Fruit fly (Drosophila melanogaster): ENCODE measurements around the gene CG7573.

Gene CG7573

DNA sequence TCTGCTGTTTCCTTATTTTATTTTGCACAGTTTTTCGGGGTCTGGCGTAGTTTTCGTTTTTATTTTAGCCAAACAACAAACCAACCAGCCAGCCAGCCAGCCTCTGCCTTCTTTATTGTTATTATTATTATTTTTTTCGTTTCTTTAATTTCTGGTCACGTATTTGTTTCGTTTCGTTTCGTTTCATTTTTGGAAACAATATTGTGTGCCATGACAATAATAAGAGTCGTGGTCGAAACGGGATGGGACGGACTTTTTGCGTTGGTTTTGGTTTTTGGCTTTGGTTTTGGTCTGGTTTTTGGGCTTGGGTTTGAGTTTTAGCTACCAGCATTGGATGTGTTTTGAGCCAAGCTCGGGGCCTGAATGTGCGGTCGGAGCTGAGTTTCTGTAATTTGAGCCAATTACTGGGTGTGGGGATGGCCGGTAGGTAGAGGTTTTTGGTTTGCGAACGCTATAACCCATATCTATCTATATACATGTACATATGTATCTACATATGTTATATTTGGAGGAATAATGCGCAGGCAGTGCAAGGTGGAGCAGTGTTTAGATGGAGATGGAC is 30.9 kb upstream of the CG7573 start (continued):
- no peak for TF ChIP-seq gsb-n (tag; optimal IDR thresholded peaks at IDR 0.05)
- TF ChIP-seq CG10543 (GFP tag; optimal IDR thresholded peaks at IDR 0.05), result peak; percentile 43
- no peak for TF ChIP-seq otp (GFP tag; IDR thresholded peaks at IDR 0.05)
- TF ChIP-seq ewg (GFP tag; optimal IDR thresholded peaks at IDR 0.05), result no peak
- TF ChIP-seq cas (GFP tag; IDR thresholded peaks at IDR 0.05), result no peak
- 0 out of 2 replicates have a peak, but pooled peaks have one; percentile 20 for TF ChIP-seq wdn (GFP tag; IDR thresholded peaks at IDR 0.05)
- peak; percentile 33 for TF ChIP-seq lab (GFP tag; optimal IDR thresholded peaks at IDR 0.05)
- TF ChIP-seq NC2β (GFP tag; optimal IDR thresholded peaks at IDR 0.05), result no peak
- no peak for TF ChIP-seq CG10654 (GFP tag; optimal IDR thresholded peaks at IDR 0.05)
- no peak for TF ChIP-seq CG2116 (GFP tag; optimal IDR thresholded peaks at IDR 0.05)
- no peak for TF ChIP-seq tgo (GFP tag; IDR thresholded peaks at IDR 0.05)
- TF ChIP-seq pan (optimal IDR thresholded peaks at IDR 0.05), result no peak
- TF ChIP-seq pan (GFP tag; optimal IDR thresholded peaks at IDR 0.05 in 1 of 2, IDR thresholded peaks at IDR 0.05 in 1 of 2), result peak in 1 of 2 experiments; percentile 12
- TF ChIP-seq dmrt99B (tag; optimal IDR thresholded peaks at IDR 0.05), result no peak
- TF ChIP-seq CG7928 (GFP tag; optimal IDR thresholded peaks at IDR 0.05), result peak; percentile 3
- no peak for TF ChIP-seq yki (optimal IDR thresholded peaks at IDR 0.05)
- no peak for TF ChIP-seq ssp (GFP tag; IDR thresholded peaks at IDR 0.05)
- 0 out of 4 replicates have a peak, but pooled peaks have one; percentile 27 for TF ChIP-seq chinmo (GFP tag; IDR thresholded peaks at IDR 0.05; ENCODE audit: partially characterized antibody)
- TF ChIP-seq grau (tag; optimal IDR thresholded peaks at IDR 0.05), result no peak
- TF ChIP-seq Meics (GFP tag; optimal IDR thresholded peaks at IDR 0.05), result peak; percentile 2
- no peak for TF ChIP-seq Ptx1 (GFP tag; IDR thresholded peaks at IDR 0.05)
- peak; percentile 62 for TF ChIP-seq CG13894 (tag; optimal IDR thresholded peaks at IDR 0.05)
- peak; percentile 3 for TF ChIP-seq sug (tag; optimal IDR thresholded peaks at IDR 0.05)
- TF ChIP-seq Stat92E (GFP tag; optimal IDR thresholded peaks at IDR 0.05), result no peak
- no peak for TF ChIP-seq seq (GFP tag; IDR thresholded peaks at IDR 0.05)
- TF ChIP-seq NfI (GFP tag; optimal IDR thresholded peaks at IDR 0.05), result no peak
- 0 out of 3 replicates have a peak, but pooled peaks have one; percentile 12 for TF ChIP-seq z (GFP tag; IDR thresholded peaks at IDR 0.05)
- no peak for TF ChIP-seq CG7556 (GFP tag; optimal IDR thresholded peaks at IDR 0.05)
- no peak for TF ChIP-seq CG11247 (GFP tag; IDR thresholded peaks at IDR 0.05)
- TF ChIP-seq Sox100B (GFP tag; optimal IDR thresholded peaks at IDR 0.05), result no peak
- peak; percentile 36; the same call in 1 of the 2 replicates for TF ChIP-seq CG32532 (GFP tag; IDR thresholded peaks at IDR 0.05)
- TF ChIP-seq croc (GFP tag; conservative IDR thresholded peaks at IDR 0.05), result no peak
- TF ChIP-seq CG1603 (tag; optimal IDR thresholded peaks at IDR 0.05), result peak; percentile 48
- TF ChIP-seq so (GFP tag; IDR thresholded peaks at IDR 0.05), result no peak
- TF ChIP-seq TFAM (GFP tag; optimal IDR thresholded peaks at IDR 0.05), result no peak
- no peak for TF ChIP-seq CG3407 (GFP tag; optimal IDR thresholded peaks at IDR 0.05)
- TF ChIP-seq CG10147 (GFP tag; optimal IDR thresholded peaks at IDR 0.05), result peak; percentile 8
- TF ChIP-seq abd-A (tag; optimal IDR thresholded peaks at IDR 0.05), result peak; percentile 62
- 0 out of 3 replicates have a peak, but pooled peaks have one; percentile 9 for TF ChIP-seq Dbx (GFP tag; IDR thresholded peaks at IDR 0.05)
- TF ChIP-seq org-1 (GFP tag; optimal IDR thresholded peaks at IDR 0.05), result no peak
- TF ChIP-seq mam (GFP tag; optimal IDR thresholded peaks at IDR 0.05), result no peak
- TF ChIP-seq Lim3 (GFP tag; IDR thresholded peaks at IDR 0.05), result no peak
- no peak for TF ChIP-seq CG2129 (GFP tag; IDR thresholded peaks at IDR 0.05; ENCODE audit: partially characterized antibody)
- TF ChIP-seq zen (tag; optimal IDR thresholded peaks at IDR 0.05), result no peak
- TF ChIP-seq CG18764 (GFP tag; optimal IDR thresholded peaks at IDR 0.05), result no peak
- no peak for TF ChIP-seq tap (tag; optimal IDR thresholded peaks at IDR 0.05)
- TF ChIP-seq CG4820 (GFP tag; optimal IDR thresholded peaks at IDR 0.05), result no peak
- peak; percentile 2 for TF ChIP-seq CG2120 (GFP tag; optimal IDR thresholded peaks at IDR 0.05)
- no peak for TF ChIP-seq CG17912 (GFP tag; optimal IDR thresholded peaks at IDR 0.05)
- 0 out of 3 replicates have a peak, but pooled peaks have one; percentile 7 for TF ChIP-seq dysf (GFP tag; IDR thresholded peaks at IDR 0.05)
- TF ChIP-seq az2 (GFP tag; optimal IDR thresholded peaks at IDR 0.05), result no peak

Data from whole organism, embryonic.